Worm (Caenorhabditis elegans): ENCODE measurements around the gene fbxa-150.

Gene fbxa-150

DNA sequence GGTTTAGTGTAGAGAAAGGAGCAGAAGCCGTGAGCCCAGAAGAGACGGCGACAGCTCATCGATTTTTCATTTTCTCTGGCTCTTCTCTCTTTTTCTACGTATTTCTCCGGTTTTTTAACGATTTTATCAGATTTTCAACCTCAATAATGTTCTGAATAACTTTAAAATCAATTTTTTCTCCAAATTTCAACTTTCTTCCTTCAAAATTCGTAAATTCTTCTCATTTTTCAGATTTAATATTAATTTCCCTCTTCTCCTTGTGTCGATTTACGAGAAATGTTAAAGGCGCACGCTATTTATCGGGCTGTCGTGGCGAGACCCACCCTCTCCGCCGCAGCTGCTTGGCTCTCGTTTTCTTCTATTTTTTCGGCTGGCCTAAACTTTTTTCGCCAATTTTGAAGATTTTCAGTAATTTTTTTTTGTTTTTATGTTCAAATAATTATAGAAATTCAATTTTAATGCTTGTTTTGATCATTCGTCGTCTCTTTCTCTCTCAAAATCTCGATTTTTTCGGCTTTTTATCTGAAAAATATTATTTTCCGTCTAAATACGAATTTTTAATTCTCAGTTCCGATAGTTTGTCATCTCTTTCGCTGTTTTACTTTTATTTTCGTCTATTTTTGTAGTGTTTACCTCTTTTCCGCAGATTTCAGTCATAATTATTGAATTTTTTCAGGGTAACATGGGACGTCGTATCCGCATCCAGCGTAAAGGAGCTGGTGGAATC is 43.2 kb upstream of the fbxa-150 start, which contains the start of the genes calf-1 and rpl-2 (continued):
- TF ChIP-seq snu-23 (GFP tag; optimal IDR thresholded peaks at IDR 0.05), result peak; percentile 79

DNA sequence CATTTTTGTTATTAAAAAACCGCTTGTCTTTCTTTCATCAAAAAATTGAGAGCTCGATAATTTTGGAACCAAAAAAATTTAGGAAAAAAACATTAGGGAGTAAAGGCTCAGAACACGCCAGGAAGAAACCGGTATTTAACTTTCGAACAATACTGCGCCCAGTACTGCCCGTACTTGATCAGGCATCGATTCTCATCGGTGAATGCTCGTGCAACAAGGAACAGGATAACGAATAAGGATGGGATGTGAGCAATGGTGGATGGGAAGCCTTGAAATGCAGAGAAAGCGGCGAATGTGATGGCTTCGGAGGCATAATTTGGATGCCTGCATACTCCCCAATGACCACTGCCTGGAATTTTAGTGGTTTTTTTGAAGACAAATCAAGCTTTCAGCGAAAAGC is 41.6 kb upstream of the fbxa-150 start:
- TF ChIP-seq ceh-90 (tag; optimal IDR thresholded peaks at IDR 0.05), result no peak
- TF ChIP-seq egl-27 (tag; optimal IDR thresholded peaks at IDR 0.05), result no peak
- TF ChIP-seq fkh-8 (tag; optimal IDR thresholded peaks at IDR 0.05), result no peak
- no peak for TF ChIP-seq ces-1 (GFP tag; optimal IDR thresholded peaks at IDR 0.05)
- no peak for TF ChIP-seq ztf-4 (tag; optimal IDR thresholded peaks at IDR 0.05)
- TF ChIP-seq swsn-7 (tag; optimal IDR thresholded peaks at IDR 0.05), result no peak
- TF ChIP-seq lin-14 (GFP tag; optimal IDR thresholded peaks at IDR 0.05), result no peak
- TF ChIP-seq unc-86 (tag; optimal IDR thresholded peaks at IDR 0.05), result no peak
- TF ChIP-seq nhr-47 (tag; optimal IDR thresholded peaks at IDR 0.05), result no peak
- no peak for TF ChIP-seq nhr-77 (tag; optimal IDR thresholded peaks at IDR 0.05)
- TF ChIP-seq mab-9 (GFP tag; IDR thresholded peaks at IDR 0.05), result no peak
- no peak for TF ChIP-seq ztf-11 (tag; optimal IDR thresholded peaks at IDR 0.05)
- no peak for TF ChIP-seq nhr-11 (tag; optimal IDR thresholded peaks at IDR 0.05)
- no peak for TF ChIP-seq nhr-76 (tag; optimal IDR thresholded peaks at IDR 0.05)
- TF ChIP-seq xbp-1 (tag; optimal IDR thresholded peaks at IDR 0.05), result no peak
- no peak for TF ChIP-seq mdl-1 (tag; optimal IDR thresholded peaks at IDR 0.05)

DNA sequence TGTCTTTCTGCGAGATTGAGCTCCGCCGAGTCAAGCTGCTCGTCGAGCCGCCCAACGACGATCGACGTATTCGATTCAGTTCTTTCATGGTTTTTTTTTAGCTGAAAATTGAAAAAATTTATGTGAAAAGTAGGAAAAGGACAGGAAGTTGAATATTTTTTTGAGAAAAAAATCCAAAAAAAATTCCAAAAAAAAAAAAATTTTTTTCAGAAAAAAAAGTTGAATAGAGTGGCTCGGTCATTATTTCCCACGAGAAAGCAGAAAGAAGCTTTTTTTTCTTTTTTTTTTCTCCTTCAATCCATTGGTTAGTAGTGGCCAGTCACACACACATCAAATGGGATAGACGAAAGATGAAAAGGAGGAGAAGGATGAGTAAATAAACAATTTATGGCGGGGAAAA is 37.1 kb upstream of the fbxa-150 start, which contains the start of gene dhcr-7:
TSS of gene dhcr-7 (minus strand) at position 101 of the 400 bp plus-strand sequence.
- TF ChIP-seq snpc-4 (tag; optimal IDR thresholded peaks at IDR 0.05) (no peak), ceh-90 (tag; optimal IDR thresholded peaks at IDR 0.05) (no peak), lin-14 (GFP tag; optimal IDR thresholded peaks at IDR 0.05) (no peak), lsy-2 (tag; optimal IDR thresholded peaks at IDR 0.05) (no peak)

DNA sequence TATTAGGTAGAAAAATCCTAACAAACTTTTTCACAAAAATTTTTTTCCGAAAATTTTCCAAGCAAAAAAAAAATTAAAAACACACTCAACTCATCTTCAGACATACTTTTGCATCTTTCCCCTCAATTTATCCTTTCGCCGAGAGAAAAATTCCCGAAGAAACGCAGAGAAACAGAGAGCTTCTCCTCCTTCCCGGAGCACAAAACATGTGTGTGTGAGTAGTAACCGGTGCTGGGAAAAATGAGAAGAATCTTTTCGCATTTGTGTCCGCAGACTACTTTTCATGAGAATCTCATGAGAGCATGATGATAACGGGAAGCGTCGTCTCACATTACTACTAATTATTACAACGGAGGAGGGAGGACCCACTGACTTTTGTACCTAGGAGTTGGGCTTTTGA is 35.8 kb upstream of the fbxa-150 start:
- TF ChIP-seq nhr-47 (tag; optimal IDR thresholded peaks at IDR 0.05) (peak; percentile 5), mep-1 (tag; optimal IDR thresholded peaks at IDR 0.05) (peak; percentile 41), pag-3 (tag; optimal IDR thresholded peaks at IDR 0.05; ENCODE audit: borderline replicate concordance, insufficient read depth) (no peak), rnt-1 (tag; optimal IDR thresholded peaks at IDR 0.05) (peak; percentile 73), mdl-1 (tag; optimal IDR thresholded peaks at IDR 0.05) (peak in 1 of 2 experiments; percentile 21), tlp-1 (tag; optimal IDR thresholded peaks at IDR 0.05) (no peak), unc-62 (GFP tag; optimal IDR thresholded peaks at IDR 0.05) (no peak), nhr-19 (GFP tag; conservative IDR thresholded peaks at IDR 0.05) (no peak; the same call in 1 of the 2 replicates), ets-5 (GFP tag; IDR thresholded peaks at IDR 0.05) (no peak), ama-1 (optimal IDR thresholded peaks at IDR 0.05) (no peak), aly-2 (tag; optimal IDR thresholded peaks at IDR 0.05) (no peak), grh-1 (GFP tag; IDR thresholded peaks at IDR 0.05) (no peak), lin-14 (GFP tag; optimal IDR thresholded peaks at IDR 0.05) (peak; percentile 67), skn-1 (tag; optimal IDR thresholded peaks at IDR 0.05) (no peak), ztf-11 (tag; optimal IDR thresholded peaks at IDR 0.05) (no peak), snpc-4 (tag; optimal IDR thresholded peaks at IDR 0.05) (no peak), Y116A8C.19 (tag; optimal IDR thresholded peaks at IDR 0.05; ENCODE audit: borderline replicate concordance) (no peak), C34B4.2 (tag; optimal IDR thresholded peaks at IDR 0.05) (no peak), fkh-8 (tag; optimal IDR thresholded peaks at IDR 0.05) (no peak), snu-23 (GFP tag; optimal IDR thresholded peaks at IDR 0.05) (peak; percentile 46), efl-1 (optimal IDR thresholded peaks at IDR 0.05) (peak in 1 of 2 experiments; percentile 14), efl-1 (GFP tag; optimal IDR thresholded peaks at IDR 0.05 in 1 of 2) (peak in 1 of 2 experiments; percentile 27), C16A3.4 (tag; optimal IDR thresholded peaks at IDR 0.05) (no peak), nhr-20 (tag; optimal IDR thresholded peaks at IDR 0.05) (peak; percentile 3), swsn-7 (tag; optimal IDR thresholded peaks at IDR 0.05) (peak; percentile 17), nhr-85 (tag) (no peak), dsc-1 (tag; optimal IDR thresholded peaks at IDR 0.05) (peak; percentile 85), ztf-4 (tag; optimal IDR thresholded peaks at IDR 0.05) (no peak), tbx-2 (tag; optimal IDR thresholded peaks at IDR 0.05) (no peak), elt-3 (tag; optimal IDR thresholded peaks at IDR 0.05) (no peak), vab-15 (tag; optimal IDR thresholded peaks at IDR 0.05) (no peak), C04F5.9 (tag; optimal IDR thresholded peaks at IDR 0.05) (no peak), sptf-1 (tag; optimal IDR thresholded peaks at IDR 0.05) (no peak), fkh-4 (tag; optimal IDR thresholded peaks at IDR 0.05; ENCODE audit: borderline replicate concordance) (no peak), lsy-2 (tag; optimal IDR thresholded peaks at IDR 0.05) (peak in 1 of 2 experiments; percentile 36), unc-98 (GFP tag; IDR thresholded peaks at IDR 0.05) (peak; percentile 16; the same call in 1 of the 2 replicates)

Measured in whole organism, L1 larva.